Worm (Caenorhabditis elegans) whole organism, L2 larva: ENCODE results near the gene dnsn-1.

ENCODE experiments used
- nhr-10 ChIP-seq: sonication (generic microtip); optimal IDR thresholded peaks from 2 replicates; lab custom pipeline; 2017; ENCODE audit warnings: missing biosample characterization, missing genetic modification characterization
- nhr-77 ChIP-seq: fragments of 150-350 bp; optimal IDR thresholded peaks from 2 replicates; lab custom pipeline; 2014; ENCODE audit warnings: missing biosample characterization, missing genetic modification characterization
- sma-3 ChIP-seq: sonication (generic microtip); optimal IDR thresholded peaks from 2 replicates; lab custom pipeline; 2016; ENCODE audit warnings: missing genetic modification reagents, missing genetic modification characterization, missing compliant biosample characterization

dnsn-1 gene

DNA sequence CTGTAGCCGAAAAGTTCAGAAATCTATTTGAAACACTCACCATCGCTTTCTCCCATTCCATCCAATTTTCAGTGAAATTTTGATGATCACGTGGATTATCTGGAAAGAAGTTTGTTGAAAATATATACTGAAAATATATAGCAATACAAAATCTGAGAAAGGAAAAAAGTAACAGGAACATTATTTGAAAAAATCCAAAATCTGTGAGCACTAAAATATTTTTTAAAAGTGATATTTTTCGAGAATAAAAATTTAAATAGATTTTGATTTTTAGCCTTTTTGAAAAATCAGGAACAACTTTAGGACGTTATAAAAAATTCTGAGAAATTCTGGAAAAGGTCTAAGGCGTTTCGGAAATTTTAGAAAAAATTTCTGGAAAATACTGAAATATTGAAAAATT, 53.8 kb downstream of the dnsn-1 start, which contains the start of gene dmsr-4:
Gene dmsr-4, minus strand, starts transcription at position 101 of the 400 bp plus-strand sequence.
- TF ChIP-seq sma-3 (GFP tag; lab: Kevin White, UChicago) (no peak), nhr-10 (tag; lab: Kevin White, UChicago) (no peak), nhr-77 (tag; lab: Kevin White, UChicago) (no peak)
- TF ChIP-seq, all 48 proteins: peak for 0
